Fruit fly (Drosophila melanogaster) Kc167 (cell line): ENCODE results near the gene CG42705.

Experiments
- Myc ChIP-seq: fragments of >200 bp; optimal IDR thresholded peaks from 2 replicates; lab custom pipeline; 2017; ENCODE audit warnings: missing external identifiers
- Sin3A ChIP-seq: fragments of >200 bp; optimal IDR thresholded peaks from 2 replicates; lab custom pipeline; 2018; ENCODE audit warnings: missing external identifiers
- h ChIP-seq: fragments of >200 bp; optimal IDR thresholded peaks from 3 replicates; lab custom pipeline; 2018; ENCODE audit warnings: missing external identifiers
- insv ChIP-seq: fragments of >200 bp; optimal IDR thresholded peaks from 3 replicates; lab custom pipeline; 2018; ENCODE audit warnings: missing external identifiers
- psq ChIP-seq: fragments of >200 bp; optimal IDR thresholded peaks from 2 replicates; lab custom pipeline; 2017; ENCODE audit warnings: missing external identifiers
- ttk ChIP-seq: sonication (Bioruptor generic); optimal IDR thresholded peaks from 2 replicates; lab custom pipeline; 2017; ENCODE audit warnings: missing external identifiers

dm6 chrX:7413569-7413968, at the start of gene CG42705:
- TF ChIP-seq h (lab: Kevin White, UChicago) (no peak), insv (lab: Kevin White, UChicago) (no peak), ttk (lab: Kevin White, UChicago) (no peak), psq (no peak), Myc (lab: Kevin White, UChicago) (no peak), Sin3A (no peak)
